Worm (Caenorhabditis elegans) whole organism, L4 larva: ENCODE results near the gene C44F1.1.

Source experiments
- F49E8.2 ChIP-seq: sonication (generic microtip); optimal IDR thresholded peaks from 2 replicates; lab custom pipeline; 2016; ENCODE audit warnings: missing compliant biosample characterization, mild to moderate bottlenecking, missing genetic modification characterization, borderline replicate concordance
- ZK337.2 ChIP-seq: fragments of 200-800 bp; sonication (Bioruptor generic); IDR thresholded peaks from 2 replicates; pipeline ENCODE4 v1.3.6; 2022; ENCODE audit warnings: missing genetic modification reagents, missing genetic modification characterization, missing compliant biosample characterization
- aly-2 ChIP-seq: sonication (generic microtip); optimal IDR thresholded peaks from 2 replicates; lab custom pipeline; 2018; ENCODE audit warnings: missing biosample characterization, missing genetic modification characterization
- ceh-20 ChIP-seq: fragments of 200-800 bp; sonication (Bioruptor generic); IDR thresholded peaks from 2 replicates; pipeline ENCODE4 v1.3.6; 2022; ENCODE audit warnings: missing genetic modification reagents, missing genetic modification characterization, missing compliant biosample characterization
- ceh-44 ChIP-seq: fragments of 200-800 bp; sonication (Bioruptor generic); IDR thresholded peaks from 2 replicates; pipeline ENCODE4 v1.3.6; 2022; ENCODE audit warnings: missing genetic modification reagents, missing genetic modification characterization, missing compliant biosample characterization
- hlh-11 ChIP-seq: fragments of 200-800 bp; sonication (Bioruptor generic); optimal IDR thresholded peaks from 2 replicates; lab custom pipeline; 2018; ENCODE audit warnings: mild to moderate bottlenecking, missing genetic modification characterization, missing compliant biosample characterization
- lin-13 ChIP-seq: fragments of 150-350 bp; optimal IDR thresholded peaks from 2 replicates; lab custom pipeline; 2014; ENCODE audit warnings: missing biosample characterization, missing genetic modification reagents, missing genetic modification characterization
- lin-15B ChIP-seq: fragments of 150-350 bp; sonication (generic microtip); optimal IDR thresholded peaks from 3 replicates; lab custom pipeline; 2014; ENCODE audit warnings: missing biosample characterization, missing genetic modification characterization
- set-16 ChIP-seq: fragments of 200-800 bp; sonication (Bioruptor generic); IDR thresholded peaks from 2 replicates; pipeline ENCODE4 v1.3.6; 2022; ENCODE audit warnings: missing genetic modification reagents, missing genetic modification characterization, missing compliant biosample characterization
- skn-1 ChIP-seq: fragments of 150-350 bp; optimal IDR thresholded peaks from 2 replicates; lab custom pipeline; 2014; ENCODE audit warnings: missing biosample characterization, missing genetic modification characterization
- snpc-4 ChIP-seq: fragments of 150-350 bp; optimal IDR thresholded peaks from 2 replicates; lab custom pipeline; 2014; ENCODE audit warnings: missing biosample characterization, missing genetic modification characterization

ce11 chrIII:3764584-3764983, 776 bp downstream of the C44F1.1 start:
- TF ChIP-seq ceh-20 (GFP tag; lab: Robert Waterston, UW) = no peak
- no peak for TF ChIP-seq ZK337.2
- no peak for TF ChIP-seq aly-2 (tag; lab: Kevin White, UChicago)
- TF ChIP-seq F49E8.2 (tag; lab: Kevin White, UChicago) = no peak
- TF ChIP-seq set-16 = no peak
- TF ChIP-seq hlh-11 (tag; lab: Kevin White, UChicago) = no peak
- no peak for TF ChIP-seq ceh-44 (GFP tag; lab: Robert Waterston, UW)
- TF ChIP-seq snpc-4 (tag; lab: Kevin White, UChicago) = no peak
- no peak for TF ChIP-seq lin-15B (tag; lab: Kevin White, UChicago)
- TF ChIP-seq skn-1 (tag; lab: Kevin White, UChicago) = no peak
- no peak for TF ChIP-seq lin-13
